Fruit fly (Drosophila melanogaster) whole organism, embryonic: ENCODE measurements around the gene CG4733.

Experiments used
- Atf6 ChIP-seq: fragments of 200-800 bp; sonication (Bioruptor generic); IDR thresholded peaks from 2 replicates; pipeline ENCODE4 v1.3.6; 2022; ENCODE audit warnings: missing biosample characterization, missing genetic modification characterization
- Bteb2 ChIP-seq: fragments of 200-800 bp; sonication (Bioruptor generic); optimal IDR thresholded peaks from 2 replicates; lab custom pipeline; 2016; ENCODE audit warnings: missing biosample characterization, missing genetic modification characterization
- CG10147 ChIP-seq: fragments of 200-800 bp; sonication (Bioruptor generic); optimal IDR thresholded peaks from 2 replicates; lab custom pipeline; 2019; ENCODE audit warnings: missing biosample characterization, mild to moderate bottlenecking, missing genetic modification characterization, moderate library complexity
- CG10366 ChIP-seq: fragments of 200-800 bp; sonication (Bioruptor generic); IDR thresholded peaks from 2 replicates; pipeline ENCODE4 v1.3.6; 2022; ENCODE audit warnings: missing biosample characterization, missing genetic modification characterization
- CG10565 ChIP-seq: fragments of 200-800 bp; sonication (Bioruptor generic); optimal IDR thresholded peaks from 3 replicates; lab custom pipeline; 2016; ENCODE audit warnings: missing biosample characterization, mild to moderate bottlenecking, missing genetic modification characterization
- CG12391 ChIP-seq: fragments of 200-800 bp; sonication (Bioruptor generic); optimal IDR thresholded peaks from 3 replicates; lab custom pipeline; 2018; ENCODE audit warnings: missing biosample characterization, mild to moderate bottlenecking, missing genetic modification characterization, moderate library complexity
- CG13894 ChIP-seq: fragments of 200-800 bp; sonication (Bioruptor generic); optimal IDR thresholded peaks from 3 replicates; lab custom pipeline; 2018; ENCODE audit warnings: missing biosample characterization, mild to moderate bottlenecking, missing genetic modification characterization, moderate library complexity
- CG15011 ChIP-seq: fragments of 200-800 bp; sonication (Bioruptor generic); optimal IDR thresholded peaks from 3 replicates; lab custom pipeline; 2018; ENCODE audit warnings: missing biosample characterization, mild to moderate bottlenecking, missing genetic modification characterization
- CG1529 ChIP-seq: fragments of 200-800 bp; sonication (Bioruptor generic); optimal IDR thresholded peaks from 3 replicates; lab custom pipeline; 2018; ENCODE audit warnings: missing biosample characterization, missing genetic modification characterization
- CG17186 ChIP-seq: fragments of 200-800 bp; sonication (Bioruptor generic); optimal IDR thresholded peaks from 3 replicates; lab custom pipeline; 2017; ENCODE audit warnings: missing biosample characterization, missing genetic modification reagents, missing genetic modification characterization
- CG17361 ChIP-seq: fragments of 200-800 bp; sonication (Bioruptor generic); IDR thresholded peaks from 3 replicates; pipeline ENCODE4 v1.3.6; 2022; ENCODE audit warnings: missing biosample characterization, missing genetic modification characterization
- CG18476 ChIP-seq: fragments of 200-800 bp; sonication (Bioruptor generic); optimal IDR thresholded peaks from 2 replicates; lab custom pipeline; 2016; ENCODE audit warnings: missing biosample characterization, mild to moderate bottlenecking, missing genetic modification characterization
- CG2875 ChIP-seq: fragments of 200-800 bp; sonication (Bioruptor generic); optimal IDR thresholded peaks from 2 replicates; lab custom pipeline; 2017; ENCODE audit warnings: missing biosample characterization, mild to moderate bottlenecking, missing genetic modification characterization, missing genetic modification reagents
- CG7372 ChIP-seq: fragments of 200-800 bp; sonication (Bioruptor generic); IDR thresholded peaks from 2 replicates; pipeline ENCODE4 v1.3.6; 2022; ENCODE audit warnings: missing biosample characterization, missing genetic modification characterization
- CG7745 ChIP-seq: fragments of 200-800 bp; sonication (Bioruptor generic); optimal IDR thresholded peaks from 2 replicates; lab custom pipeline; 2018; ENCODE audit warnings: missing biosample characterization, mild to moderate bottlenecking, missing genetic modification characterization, moderate library complexity
- CG9727 ChIP-seq: fragments of 200-800 bp; sonication (Bioruptor generic); optimal IDR thresholded peaks from 3 replicates; lab custom pipeline; 2017; ENCODE audit warnings: missing biosample characterization, mild to moderate bottlenecking, missing genetic modification characterization
- CG9797 ChIP-seq: fragments of 200-800 bp; sonication (Bioruptor generic); optimal IDR thresholded peaks from 3 replicates; lab custom pipeline; 2018; ENCODE audit warnings: missing biosample characterization, mild to moderate bottlenecking, missing genetic modification characterization
- CG9817 ChIP-seq: fragments of 200-800 bp; sonication (Bioruptor generic); optimal IDR thresholded peaks from 2 replicates; lab custom pipeline; 2018; ENCODE audit warnings: missing biosample characterization, mild to moderate bottlenecking, missing genetic modification characterization, moderate library complexity
- CoRest ChIP-seq: fragments of 200-800 bp; sonication (Bioruptor generic); optimal IDR thresholded peaks from 3 replicates; lab custom pipeline; 2018; ENCODE audit warnings: missing biosample characterization, mild to moderate bottlenecking, missing genetic modification characterization, moderate library complexity
- Dad ChIP-seq: fragments of 200-800 bp; sonication (Bioruptor generic); optimal IDR thresholded peaks from 3 replicates; lab custom pipeline; 2016; ENCODE audit warnings: missing biosample characterization, missing genetic modification characterization
- Fer1 ChIP-seq: fragments of 200-800 bp; sonication (Bioruptor generic); optimal IDR thresholded peaks from 2 replicates; lab custom pipeline; 2017; ENCODE audit warnings: missing biosample characterization, mild to moderate bottlenecking, missing genetic modification characterization
- Fer2 ChIP-seq: fragments of 200-800 bp; sonication (Bioruptor generic); optimal IDR thresholded peaks from 2 replicates; lab custom pipeline; 2018; ENCODE audit warnings: missing biosample characterization, mild to moderate bottlenecking, missing genetic modification characterization, moderate library complexity
- Fer3 ChIP-seq: fragments of 200-800 bp; sonication (Bioruptor generic); optimal IDR thresholded peaks from 2 replicates; lab custom pipeline; 2018; ENCODE audit warnings: missing biosample characterization, mild to moderate bottlenecking, missing genetic modification characterization, moderate library complexity
- Gsc ChIP-seq: fragments of 200-800 bp; sonication (Bioruptor generic); IDR thresholded peaks from 2 replicates; pipeline ENCODE4 v1.3.6; 2022; ENCODE audit warnings: missing biosample characterization, missing genetic modification characterization
- Lhr ChIP-seq: fragments of 200-800 bp; sonication (Bioruptor generic); optimal IDR thresholded peaks from 3 replicates; lab custom pipeline; 2017; ENCODE audit warnings: mild to moderate bottlenecking, missing biosample characterization, missing genetic modification reagents, missing genetic modification characterization
- Nf-YC ChIP-seq: fragments of 200-800 bp; optimal IDR thresholded peaks from 3 replicates; lab custom pipeline; 2019; ENCODE audit warnings: missing biosample characterization, mild to moderate bottlenecking, missing genetic modification characterization, moderate library complexity
- Ravus ChIP-seq: fragments of 200-800 bp; sonication (Bioruptor generic); IDR thresholded peaks from 2 replicates; pipeline ENCODE4 v1.3.6; 2022; ENCODE audit warnings: missing biosample characterization, missing genetic modification characterization
- Rfx ChIP-seq: fragments of 200-800 bp; sonication (Bioruptor generic); IDR thresholded peaks from 2 replicates; pipeline ENCODE4 v1.3.6; 2022; ENCODE audit warnings: missing biosample characterization, missing genetic modification characterization
- Scr ChIP-seq: fragments of 200-800 bp; sonication (Bioruptor generic); IDR thresholded peaks from 2 replicates; pipeline ENCODE4 v1.3.6; 2022; ENCODE audit warnings: missing biosample characterization, missing genetic modification characterization; ENCODE audit not compliant: partially characterized antibody
- Side ChIP-seq: fragments of 200-800 bp; sonication (Bioruptor generic); optimal IDR thresholded peaks from 2 replicates; lab custom pipeline; 2016; ENCODE audit warnings: missing biosample characterization, missing genetic modification characterization
- Usf ChIP-seq: fragments of 200-800 bp; sonication (Bioruptor generic); optimal IDR thresholded peaks from 2 replicates; lab custom pipeline; 2017; ENCODE audit warnings: missing genotype, missing biosample characterization, missing genetic modification characterization
- al ChIP-seq: fragments of 200-800 bp; sonication (Bioruptor generic); IDR thresholded peaks from 2 replicates; pipeline ENCODE4 v1.3.6; 2022; ENCODE audit warnings: missing biosample characterization, missing genetic modification characterization
- cato ChIP-seq: fragments of 200-800 bp; sonication (Bioruptor generic); optimal IDR thresholded peaks from 2 replicates; lab custom pipeline; 2016; ENCODE audit warnings: missing biosample characterization, missing genetic modification characterization, borderline replicate concordance
- cg ChIP-seq: fragments of 200-800 bp; sonication (Bioruptor generic); optimal IDR thresholded peaks from 3 replicates; lab custom pipeline; 2019; ENCODE audit warnings: missing biosample characterization, mild to moderate bottlenecking, missing genetic modification characterization, moderate library complexity
- chif ChIP-seq, 2 experiments: fragments of 200-800 bp; sonication (Bioruptor generic); optimal IDR thresholded peaks; 3 replicates each; lab custom pipeline; 2016; ENCODE audit warnings: missing biosample characterization in 2 of 2, missing genetic modification characterization in 2 of 2
- croc ChIP-seq: fragments of 200-800 bp; sonication (Bioruptor generic); conservative IDR thresholded peaks from 3 replicates; pipeline ENCODE4 v1.3.6; 2022; ENCODE audit warnings: missing biosample characterization, missing genetic modification characterization
- disco-r ChIP-seq: fragments of 200-800 bp; sonication (Bioruptor generic); optimal IDR thresholded peaks from 2 replicates; lab custom pipeline; 2016; ENCODE audit warnings: missing biosample characterization, missing genetic modification characterization
- dmrt99B ChIP-seq: fragments of 200-800 bp; sonication (Bioruptor generic); optimal IDR thresholded peaks from 2 replicates; lab custom pipeline; 2018; ENCODE audit warnings: missing biosample characterization, mild to moderate bottlenecking, missing genetic modification characterization, moderate library complexity
- dpn ChIP-seq, 2 experiments: fragments of 200-800 bp; sonication (Bioruptor generic); optimal IDR thresholded peaks; 3 replicates each; lab custom pipeline; 2016; ENCODE audit warnings: missing biosample characterization in 2 of 2, missing genetic modification characterization in 2 of 2
- eve ChIP-seq, 2 experiments: fragments of >200 bp; optimal IDR thresholded peaks; 2 replicates each; lab custom pipeline; 2017; ENCODE audit warnings: missing biosample characterization in 2 of 2, missing genetic modification characterization in 2 of 2
- fd64A ChIP-seq: fragments of 200-800 bp; sonication (Bioruptor generic); optimal IDR thresholded peaks from 3 replicates; lab custom pipeline; 2018; ENCODE audit warnings: missing biosample characterization, mild to moderate bottlenecking, missing genetic modification characterization
- gt ChIP-seq: fragments of 200-800 bp; sonication (Bioruptor generic); IDR thresholded peaks from 2 replicates; pipeline ENCODE4 v1.3.6; 2022; ENCODE audit warnings: missing biosample characterization, missing genetic modification characterization
- h ChIP-seq: fragments of >200 bp; optimal IDR thresholded peaks from 2 replicates; lab custom pipeline; 2017
- kni ChIP-seq: fragments of 200-800 bp; sonication (Bioruptor generic); optimal IDR thresholded peaks from 3 replicates; lab custom pipeline; 2017; ENCODE audit warnings: mild to moderate bottlenecking, missing biosample characterization, missing genetic modification reagents, missing genetic modification characterization
- nerfin-2 ChIP-seq: fragments of 200-800 bp; sonication (Bioruptor generic); IDR thresholded peaks from 2 replicates; pipeline ENCODE4 v1.3.6; 2022; ENCODE audit warnings: missing biosample characterization, missing genetic modification characterization; ENCODE audit not compliant: partially characterized antibody
- onecut ChIP-seq: fragments of 200-800 bp; sonication (Bioruptor generic); IDR thresholded peaks from 2 replicates; pipeline ENCODE4 v1.3.6; 2022; ENCODE audit warnings: missing biosample characterization, missing genetic modification characterization
- pan ChIP-seq, 4 experiments: fragments of >200 bp in 3 of 4; fragments of 200-800 bp in 1 of 4; sonication (Bioruptor generic) in 1 of 4; optimal IDR thresholded peaks in 3 of 4; IDR thresholded peaks in 1 of 4; 2 replicates each; pipeline versions ENCODE4 v1.3.6 to Lab custom; 2017 to 2022; ENCODE audit warnings: missing biosample characterization in 2 of 4, missing genetic modification characterization in 2 of 4, mixed read lengths in 1 of 4
- tap ChIP-seq: fragments of 200-800 bp; optimal IDR thresholded peaks from 3 replicates; lab custom pipeline; 2019; ENCODE audit warnings: missing biosample characterization, mild to moderate bottlenecking, missing genetic modification characterization, moderate library complexity
- usp ChIP-seq: fragments of >200 bp; optimal IDR thresholded peaks from 2 replicates; lab custom pipeline; 2017; ENCODE audit warnings: missing biosample characterization, missing genetic modification characterization
- zfh2 ChIP-seq: fragments of 200-800 bp; sonication (Bioruptor generic); optimal IDR thresholded peaks from 2 replicates; lab custom pipeline; 2016; ENCODE audit warnings: missing biosample characterization, missing genetic modification characterization

CG4733 gene

dm6 chr3R:19892046-19892445, 1.6 kb downstream of the CG4733 start (continued):
- peak; percentile 24 for TF ChIP-seq CG2875
- peak; percentile 49 for TF ChIP-seq CG18476 (GFP tag; lab: Kevin White, UChicago)
- peak; percentile 75 for TF ChIP-seq zfh2 (GFP tag; lab: Kevin White, UChicago)
- TF ChIP-seq Dad = peak; percentile 71
- TF ChIP-seq nerfin-2 (GFP tag; lab: Robert Waterston, UW) = no peak
- peak; percentile 53 for TF ChIP-seq CG10366 (GFP tag; lab: Robert Waterston, UW)
- TF ChIP-seq CG17361 (GFP tag; lab: Robert Waterston, UW) = peak; percentile 84
- TF ChIP-seq Atf6 (GFP tag; lab: Robert Waterston, UW) = peak; percentile 75; the same call in 1 of the 2 replicates
- TF ChIP-seq CG9797 = no peak
- peak; percentile 80 for TF ChIP-seq dmrt99B
- 0 out of 2 replicates have a peak, but pooled peaks have one; percentile 25 for TF ChIP-seq Scr (GFP tag; lab: Robert Waterston, UW)
- peak; percentile 65 for TF ChIP-seq CG12391
- peak; percentile 63 for TF ChIP-seq CG10147 (GFP tag; lab: Kevin White, UChicago)
- TF ChIP-seq dpn (GFP tag; optimal IDR thresholded peaks at IDR 0.05; lab: Kevin White, UChicago) = peak; percentile 54 to 70
- TF ChIP-seq h (lab: Kevin White, UChicago) = no peak
- peak; percentile 26; the same call in 1 of the 2 replicates for TF ChIP-seq gt (GFP tag; lab: Robert Waterston, UW)
- peak; percentile 66 for TF ChIP-seq Fer3 (tag; lab: Kevin White, UChicago)
- TF ChIP-seq CG7745 (tag; lab: Kevin White, UChicago) = no peak
- no peak for TF ChIP-seq Lhr
- TF ChIP-seq Rfx = peak; percentile 85
- TF ChIP-seq Fer2 = peak; percentile 17
- TF ChIP-seq CoRest (tag; lab: Kevin White, UChicago) = peak; percentile 71
- peak; percentile 47 for TF ChIP-seq fd64A (GFP tag; lab: Kevin White, UChicago)
- peak; percentile 53 for TF ChIP-seq Nf-YC (tag; lab: Kevin White, UChicago)
- TF ChIP-seq usp = no peak
- peak; percentile 30 for TF ChIP-seq disco-r (GFP tag; lab: Kevin White, UChicago)
- TF ChIP-seq croc (GFP tag; lab: Robert Waterston, UW) = peak; percentile 59
- peak; percentile 36 for TF ChIP-seq cato
- no peak for TF ChIP-seq CG10565 (GFP tag; lab: Kevin White, UChicago)
- peak; percentile 59 for TF ChIP-seq Gsc (GFP tag; lab: Robert Waterston, UW)
- TF ChIP-seq Fer1 (GFP tag; lab: Kevin White, UChicago) = peak; percentile 80
- peak; percentile 35 to 52 for TF ChIP-seq chif (GFP tag; optimal IDR thresholded peaks at IDR 0.05; lab: Kevin White, UChicago)
- TF ChIP-seq Side = peak; percentile 76
- TF ChIP-seq CG15011 (GFP tag; lab: Kevin White, UChicago) = peak; percentile 43
- no peak for TF ChIP-seq Ravus
- peak; percentile 76 for TF ChIP-seq al (GFP tag; lab: Robert Waterston, UW)
- peak; percentile 62 for TF ChIP-seq CG9727 (GFP tag; lab: Kevin White, UChicago)
- no peak for TF ChIP-seq cg (GFP tag; lab: Kevin White, UChicago)
- no peak for TF ChIP-seq CG13894
- no peak for TF ChIP-seq pan (optimal IDR thresholded peaks at IDR 0.05; lab: Kevin White, UChicago)
- peak in 1 of 2 experiments; percentile 84 for TF ChIP-seq pan (GFP tag; optimal IDR thresholded peaks at IDR 0.05 in 1 of 2, IDR thresholded peaks at IDR 0.05 in 1 of 2)
- peak; percentile 72 for TF ChIP-seq CG9817 (tag; lab: Kevin White, UChicago)
- peak; percentile 78 for TF ChIP-seq CG7372
- TF ChIP-seq eve (GFP tag; optimal IDR thresholded peaks at IDR 0.05; lab: Kevin White, UChicago) = no peak
- no peak for TF ChIP-seq CG17186 (GFP tag; lab: Kevin White, UChicago)
- peak; percentile 28 for TF ChIP-seq Usf (GFP tag; lab: Kevin White, UChicago)
- peak; percentile 65 for TF ChIP-seq onecut
- peak; percentile 7 for TF ChIP-seq CG1529 (GFP tag; lab: Kevin White, UChicago)
- TF ChIP-seq kni (GFP tag; lab: Kevin White, UChicago) = no peak
- peak; percentile 3 for TF ChIP-seq Bteb2
- peak; percentile 71 for TF ChIP-seq tap (tag; lab: Kevin White, UChicago)
